Fruit fly (Drosophila melanogaster) whole organism, wandering third instar larva: ENCODE results near the gene Bicra.

Source experiments
- CG32264 ChIP-seq: fragments of 200-800 bp; sonication (Bioruptor generic); optimal IDR thresholded peaks from 2 replicates; lab custom pipeline; 2016; ENCODE audit warnings: missing biosample characterization, missing genetic modification characterization
- CG9705 ChIP-seq: fragments of 200-800 bp; sonication (Bioruptor generic); optimal IDR thresholded peaks from 2 replicates; lab custom pipeline; 2018; ENCODE audit warnings: missing biosample characterization, mild to moderate bottlenecking, missing genetic modification characterization
- CrebA ChIP-seq: fragments of 200-800 bp; sonication (Bioruptor generic); optimal IDR thresholded peaks from 2 replicates; lab custom pipeline; 2016; ENCODE audit warnings: missing biosample characterization, mild to moderate bottlenecking, missing genetic modification characterization, borderline replicate concordance
- Dfd ChIP-seq: fragments of >200 bp; optimal IDR thresholded peaks from 2 replicates; lab custom pipeline; 2017; ENCODE audit warnings: missing biosample characterization, missing genetic modification characterization
- Dif ChIP-seq: fragments of 200-275, 200-300 bp; sonication (Bioruptor generic); optimal IDR thresholded peaks from 2 replicates; lab custom pipeline; 2018; ENCODE audit warnings: missing biosample characterization, missing genetic modification characterization; ENCODE audit not compliant: partially characterized antibody
- GATAd ChIP-seq: sonication (Bioruptor generic); optimal IDR thresholded peaks from 2 replicates; lab custom pipeline; 2016; ENCODE audit warnings: missing biosample characterization, missing genetic modification characterization
- HLH106 ChIP-seq: fragments of 200-800 bp; optimal IDR thresholded peaks from 3 replicates; lab custom pipeline; 2019; ENCODE audit warnings: missing biosample characterization, mild to moderate bottlenecking, missing genetic modification characterization, moderate library complexity
- Hnf4 ChIP-seq: fragments of 200-800 bp; sonication (Bioruptor generic); optimal IDR thresholded peaks from 2 replicates; lab custom pipeline; 2016; ENCODE audit warnings: missing biosample characterization, mild to moderate bottlenecking, missing genetic modification characterization
- Hr78 ChIP-seq: fragments of >200 bp; optimal IDR thresholded peaks from 2 replicates; lab custom pipeline; 2017; ENCODE audit warnings: missing biosample characterization, missing genetic modification characterization
- Hr83 ChIP-seq: fragments of 200-300 bp; sonication (Bioruptor generic); optimal IDR thresholded peaks from 2 replicates; lab custom pipeline; 2016; ENCODE audit warnings: missing biosample characterization, mild to moderate bottlenecking, missing genetic modification characterization, moderate library complexity; ENCODE audit not compliant: poor library complexity, severe bottlenecking
- Jra ChIP-seq: sonication (Bioruptor generic); optimal IDR thresholded peaks from 2 replicates; lab custom pipeline; 2016; ENCODE audit warnings: missing biosample characterization, missing genetic modification characterization
- OdsH ChIP-seq: fragments of 200-800 bp; sonication (Bioruptor generic); optimal IDR thresholded peaks from 2 replicates; lab custom pipeline; 2016; ENCODE audit warnings: missing biosample characterization, mild to moderate bottlenecking, missing genetic modification characterization
- Rel ChIP-seq, 2 experiments: fragments of 200-800 bp; sonication (Bioruptor generic) in 1 of 2; optimal IDR thresholded peaks; 2 replicates in 1 of 2; 3 replicates in 1 of 2; lab custom pipeline; 2016 to 2019; ENCODE audit warnings: mild to moderate bottlenecking in 2 of 2, missing biosample characterization in 2 of 2, missing genetic modification characterization in 2 of 2, moderate library complexity in 1 of 2
- Sp1 ChIP-seq: fragments of 200-800 bp; sonication (Bioruptor generic); optimal IDR thresholded peaks from 3 replicates; lab custom pipeline; 2019; ENCODE audit warnings: missing biosample characterization, mild to moderate bottlenecking, missing genetic modification characterization, moderate library complexity
- Vsx2 ChIP-seq: fragments of 200-300, 225-300 bp; sonication (Bioruptor generic); optimal IDR thresholded peaks from 2 replicates; lab custom pipeline; 2018; ENCODE audit warnings: missing biosample characterization, missing genetic modification characterization; ENCODE audit not compliant: partially characterized antibody
- br ChIP-seq: fragments of 200-800 bp; sonication (Bioruptor generic); optimal IDR thresholded peaks from 2 replicates; lab custom pipeline; 2016; ENCODE audit warnings: missing biosample characterization, missing genetic modification characterization
- dl ChIP-seq, 2 experiments: fragments of 175-275, 200-275 bp in 1 of 2; fragments of 200-275 bp in 1 of 2; sonication (Bioruptor generic); optimal IDR thresholded peaks; lab custom pipeline; 2018; ENCODE audit warnings: mild to moderate bottlenecking in 2 of 2, missing biosample characterization in 2 of 2, missing genetic modification characterization in 2 of 2, moderate library complexity in 2 of 2; ENCODE audit not compliant: partially characterized antibody in 2 of 2, insufficient read depth in 1 of 2
- dmrt93B ChIP-seq: fragments of 200-800 bp; sonication (Bioruptor generic); optimal IDR thresholded peaks from 2 replicates; lab custom pipeline; 2018; ENCODE audit warnings: missing biosample characterization, mild to moderate bottlenecking, missing genetic modification characterization
- dsf ChIP-seq: sonication (Bioruptor generic); optimal IDR thresholded peaks from 2 replicates; lab custom pipeline; 2016; ENCODE audit warnings: missing biosample characterization, missing genetic modification characterization, borderline replicate concordance
- ey ChIP-seq: fragments of 200-800 bp; sonication (Bioruptor generic); optimal IDR thresholded peaks from 2 replicates; lab custom pipeline; 2016; ENCODE audit warnings: missing biosample characterization, missing genetic modification characterization
- foxo ChIP-seq, 2 experiments: fragments of 200-800 bp; sonication (Bioruptor generic); optimal IDR thresholded peaks; 2 replicates in 1 of 2; 3 replicates in 1 of 2; lab custom pipeline; 2016 to 2017; ENCODE audit warnings: missing biosample characterization in 2 of 2, missing genetic modification characterization in 2 of 2
- fru ChIP-seq: fragments of 200-800 bp; sonication (Bioruptor generic); optimal IDR thresholded peaks from 3 replicates; lab custom pipeline; 2016; ENCODE audit warnings: missing biosample characterization, mild to moderate bottlenecking, missing genetic modification characterization
- h ChIP-seq: fragments of 200-800 bp; sonication (Bioruptor generic); optimal IDR thresholded peaks from 3 replicates; lab custom pipeline; 2016; ENCODE audit warnings: missing biosample characterization, mild to moderate bottlenecking, missing genetic modification characterization
- jim ChIP-seq: fragments of 175-275, 200-325 bp; sonication (Bioruptor generic); optimal IDR thresholded peaks from 2 replicates; lab custom pipeline; 2016; ENCODE audit warnings: missing biosample characterization, mild to moderate bottlenecking, missing genetic modification characterization
- lola ChIP-seq: fragments of >200 bp; optimal IDR thresholded peaks from 2 replicates; lab custom pipeline; 2017; ENCODE audit warnings: missing biosample characterization, missing genetic modification characterization
- pan ChIP-seq: fragments of >200 bp; optimal IDR thresholded peaks from 2 replicates; lab custom pipeline; 2017
- psq ChIP-seq: fragments of 200-800 bp; sonication (Bioruptor generic); optimal IDR thresholded peaks from 3 replicates; lab custom pipeline; 2017; ENCODE audit warnings: missing biosample characterization, mild to moderate bottlenecking, missing genetic modification characterization, moderate library complexity
- rgr ChIP-seq: fragments of 200-800 bp; sonication (Bioruptor generic); optimal IDR thresholded peaks from 3 replicates; lab custom pipeline; 2016; ENCODE audit warnings: missing biosample characterization, mild to moderate bottlenecking, missing genetic modification characterization
- sage ChIP-seq: fragments of 200-800 bp; sonication (Bioruptor generic); optimal IDR thresholded peaks from 2 replicates; lab custom pipeline; 2016; ENCODE audit warnings: missing biosample characterization, mild to moderate bottlenecking, missing genetic modification characterization
- sv ChIP-seq: fragments of 200-800 bp; sonication (Bioruptor generic); optimal IDR thresholded peaks from 3 replicates; lab custom pipeline; 2016; ENCODE audit warnings: missing biosample characterization, missing genetic modification characterization
- tai ChIP-seq: sonication (Bioruptor generic); optimal IDR thresholded peaks from 2 replicates; lab custom pipeline; 2016; ENCODE audit warnings: missing biosample characterization, missing genetic modification characterization
- usp ChIP-seq: fragments of >200 bp; optimal IDR thresholded peaks from 2 replicates; lab custom pipeline; 2017; ENCODE audit warnings: missing biosample characterization, missing genetic modification characterization
- woc ChIP-seq: sonication (Bioruptor generic); optimal IDR thresholded peaks from 2 replicates; lab custom pipeline; 2016; ENCODE audit warnings: missing biosample characterization, mild to moderate bottlenecking, missing genetic modification characterization

The Bicra gene

dm6 chr3R:29054047-29054446 is 8.8 kb upstream of the Bicra start, which contains the start of gene CG11843:
TSS of gene CG11843 (plus strand) at chr3R:29054347.
- no peak for TF ChIP-seq usp (GFP tag; lab: Kevin White, UChicago)
- TF ChIP-seq Hr83 (GFP tag; lab: Kevin White, UChicago): no peak
- TF ChIP-seq dsf (GFP tag; lab: Kevin White, UChicago): no peak

- TF ChIP-seq Vsx2 (GFP tag; lab: Kevin White, UChicago) (peak; percentile 72), HLH106 (tag; lab: Kevin White, UChicago) (peak; percentile 18), Sp1 (GFP tag; lab: Kevin White, UChicago) (peak; percentile 63), lola (GFP tag; lab: Kevin White, UChicago) (no peak)
Observed at dm6 chr3R:29055710-29056109, 7.1 kb upstream of the Bicra start, which contains the start of gene Sirt7. TSS of gene Sirt7 (plus strand) at chr3R:29055927.

- TF ChIP-seq fru (no peak), jim (GFP tag; lab: Kevin White, UChicago) (no peak), foxo (GFP tag; optimal IDR thresholded peaks at IDR 0.05; lab: Kevin White, UChicago) (no peak), lola (GFP tag; lab: Kevin White, UChicago) (no peak), pan (no peak), Dif (no peak), usp (GFP tag; lab: Kevin White, UChicago) (no peak), CG32264 (no peak)
- TF ChIP-seq, all 38 proteins: peak for 0
Observed at dm6 chr3R:29059385-29059784, 3.5 kb upstream of the Bicra start.

dm6 chr3R:29063207-29063920 is 524 bp downstream of the Bicra start:
- TF ChIP-seq br: peak; percentile 66
- peak; percentile 43 for TF ChIP-seq h (GFP tag; lab: Kevin White, UChicago)
- TF ChIP-seq fru: peak; percentile 71
- TF ChIP-seq Rel (GFP tag; optimal IDR thresholded peaks at IDR 0.05; lab: Kevin White, UChicago): no peak
- peak; percentile 10 for TF ChIP-seq Rel (tag; optimal IDR thresholded peaks at IDR 0.05; lab: Kevin White, UChicago)
- TF ChIP-seq woc: peak; percentile 73
- peak; percentile 87 for TF ChIP-seq jim (GFP tag; lab: Kevin White, UChicago)
- no peak for TF ChIP-seq lola (GFP tag; lab: Kevin White, UChicago)
- TF ChIP-seq sv (GFP tag; lab: Kevin White, UChicago): peak; percentile 51
- TF ChIP-seq Dfd: no peak
- TF ChIP-seq HLH106 (tag; lab: Kevin White, UChicago): peak; percentile 88
- no peak for TF ChIP-seq CrebA (GFP tag; lab: Kevin White, UChicago)
- peak; percentile 6 to 78 for TF ChIP-seq foxo (GFP tag; optimal IDR thresholded peaks at IDR 0.05; lab: Kevin White, UChicago)
- peak; percentile 84 for TF ChIP-seq psq (GFP tag; lab: Kevin White, UChicago)
- peak; percentile 51 for TF ChIP-seq ey
- TF ChIP-seq GATAd (GFP tag; lab: Kevin White, UChicago): peak; percentile 70
- TF ChIP-seq Hnf4 (GFP tag; lab: Kevin White, UChicago): peak; percentile 66
- no peak for TF ChIP-seq dl (GFP tag; optimal IDR thresholded peaks at IDR 0.05; lab: Kevin White, UChicago; ENCODE audit: insufficient read depth in 1 of 2, partially characterized antibody in 2 of 2)
- TF ChIP-seq Hr83 (GFP tag; lab: Kevin White, UChicago): peak; percentile 74
- peak; percentile 61 for TF ChIP-seq dsf (GFP tag; lab: Kevin White, UChicago)
- TF ChIP-seq Jra (GFP tag; lab: Kevin White, UChicago): peak; percentile 59
- TF ChIP-seq Sp1 (GFP tag; lab: Kevin White, UChicago): peak; percentile 80
- TF ChIP-seq CG9705 (GFP tag; lab: Kevin White, UChicago): peak; percentile 58
- peak; percentile 74 for TF ChIP-seq dmrt93B (GFP tag; lab: Kevin White, UChicago)
- peak; percentile 52 for TF ChIP-seq rgr (GFP tag; lab: Kevin White, UChicago)
- peak; percentile 36 for TF ChIP-seq OdsH (GFP tag; lab: Kevin White, UChicago)
- no peak for TF ChIP-seq tai (GFP tag; lab: Kevin White, UChicago)
- TF ChIP-seq Hr78: no peak
- TF ChIP-seq sage: peak; percentile 38
